Worm (Caenorhabditis elegans): ENCODE data around the gene aldo-1.

The aldo-1 gene

ce11 chrIII:13561233-13561632 is 3.5 kb downstream of the aldo-1 start:
- TF ChIP-seq unc-62 (GFP tag; optimal IDR thresholded peaks at IDR 0.05) (no peak), snpc-4 (tag; optimal IDR thresholded peaks at IDR 0.05) (no peak), sptf-1 (tag; optimal IDR thresholded peaks at IDR 0.05) (no peak), nhr-12 (tag; optimal IDR thresholded peaks at IDR 0.05) (no peak), cnd-1 (tag; optimal IDR thresholded peaks at IDR 0.05) (no peak), drap-1 (GFP tag; optimal IDR thresholded peaks at IDR 0.05) (no peak), lsy-2 (tag; optimal IDR thresholded peaks at IDR 0.05) (no peak), M03D4.4 (tag; optimal IDR thresholded peaks at IDR 0.05) (no peak), pha-4 (tag; optimal IDR thresholded peaks at IDR 0.05) (no peak), flh-1 (GFP tag; optimal IDR thresholded peaks at IDR 0.05) (no peak), elt-3 (tag; optimal IDR thresholded peaks at IDR 0.05) (no peak), mep-1 (tag; optimal IDR thresholded peaks at IDR 0.05) (no peak), ceh-83 (GFP tag; optimal IDR thresholded peaks at IDR 0.05) (no peak), nhr-237 (tag; optimal IDR thresholded peaks at IDR 0.05) (no peak), elt-1 (tag; optimal IDR thresholded peaks at IDR 0.05; ENCODE audit: borderline replicate concordance, insufficient read depth) (no peak), nhr-28 (tag; optimal IDR thresholded peaks at IDR 0.05) (no peak), lin-13 (tag; optimal IDR thresholded peaks at IDR 0.05) (no peak), unc-120 (tag; optimal IDR thresholded peaks at IDR 0.05; ENCODE audit: poor library complexity, severe bottlenecking) (no peak)

ce11 chrIII:13560715-13561114 is 4.0 kb downstream of the aldo-1 start:
- TF ChIP-seq nhr-12 (tag; optimal IDR thresholded peaks at IDR 0.05) (no peak), mls-2 (tag; optimal IDR thresholded peaks at IDR 0.05) (no peak), ham-2 (GFP tag; optimal IDR thresholded peaks at IDR 0.05) (peak; percentile 67), blmp-1 (tag; optimal IDR thresholded peaks at IDR 0.05) (peak; percentile 91), ceh-39 (tag; optimal IDR thresholded peaks at IDR 0.05) (no peak), unc-62 (GFP tag; optimal IDR thresholded peaks at IDR 0.05) (no peak), elt-3 (tag; optimal IDR thresholded peaks at IDR 0.05) (no peak), sem-2 (GFP tag; optimal IDR thresholded peaks at IDR 0.05) (no peak), snpc-4 (tag; optimal IDR thresholded peaks at IDR 0.05) (no peak), cnd-1 (tag; optimal IDR thresholded peaks at IDR 0.05) (no peak), nhr-237 (tag; optimal IDR thresholded peaks at IDR 0.05) (no peak)

ce11 chrIII:13556039-13556438 is 8.7 kb downstream of the aldo-1 start:
- TF ChIP-seq unc-120 (tag; optimal IDR thresholded peaks at IDR 0.05; ENCODE audit: poor library complexity, severe bottlenecking) (no peak), mab-5 (tag; optimal IDR thresholded peaks at IDR 0.05) (no peak), bed-3 (GFP tag; optimal IDR thresholded peaks at IDR 0.05) (no peak), ceh-39 (tag; optimal IDR thresholded peaks at IDR 0.05) (no peak), pha-4 (tag; optimal IDR thresholded peaks at IDR 0.05) (no peak), nhr-237 (tag; optimal IDR thresholded peaks at IDR 0.05) (no peak), flh-1 (GFP tag; optimal IDR thresholded peaks at IDR 0.05) (no peak), mep-1 (tag; optimal IDR thresholded peaks at IDR 0.05) (no peak), tbx-8 (GFP tag; optimal IDR thresholded peaks at IDR 0.05) (no peak), nhr-76 (tag; optimal IDR thresholded peaks at IDR 0.05) (no peak)

- TF ChIP-seq drap-1 (GFP tag; optimal IDR thresholded peaks at IDR 0.05) = no peak
Measured at ce11 chrIII:13555234-13555633, 9.5 kb downstream of the aldo-1 start, which contains the start of gene scav-2. Gene scav-2 (minus strand): TSS chrIII:13555334.

- TF ChIP-seq lin-32 (GFP tag; optimal IDR thresholded peaks at IDR 0.05) (no peak), hlh-1 (tag; optimal IDR thresholded peaks at IDR 0.05) (peak; percentile 56)
Measured at ce11 chrIII:13549960-13550359, 14.8 kb downstream of the aldo-1 start.

ce11 chrIII:13548982-13549381 is 15.8 kb downstream of the aldo-1 start, which contains the start of gene mmad-1:
Gene mmad-1 (minus strand): TSS chrIII:13549005.
- TF ChIP-seq pha-4 (tag; optimal IDR thresholded peaks at IDR 0.05) (no peak), elt-3 (tag; optimal IDR thresholded peaks at IDR 0.05) (no peak), sptf-1 (tag; optimal IDR thresholded peaks at IDR 0.05) (no peak), nhr-237 (tag; optimal IDR thresholded peaks at IDR 0.05) (no peak), sem-2 (GFP tag; optimal IDR thresholded peaks at IDR 0.05) (no peak), mls-2 (tag; optimal IDR thresholded peaks at IDR 0.05) (no peak), ceh-43 (GFP tag; optimal IDR thresholded peaks at IDR 0.05) (no peak), mep-1 (tag; optimal IDR thresholded peaks at IDR 0.05) (no peak), M03D4.4 (tag; optimal IDR thresholded peaks at IDR 0.05) (no peak), cnd-1 (tag; optimal IDR thresholded peaks at IDR 0.05) (no peak), lsy-2 (tag; optimal IDR thresholded peaks at IDR 0.05) (no peak), unc-62 (GFP tag; optimal IDR thresholded peaks at IDR 0.05) (peak; percentile 94), unc-120 (tag; optimal IDR thresholded peaks at IDR 0.05; ENCODE audit: poor library complexity, severe bottlenecking) (peak; percentile 8), nhr-76 (tag; optimal IDR thresholded peaks at IDR 0.05) (no peak), ham-2 (GFP tag; optimal IDR thresholded peaks at IDR 0.05) (no peak), nhr-2 (tag; optimal IDR thresholded peaks at IDR 0.05) (no peak), elt-1 (tag; optimal IDR thresholded peaks at IDR 0.05; ENCODE audit: borderline replicate concordance, insufficient read depth) (no peak), ceh-83 (GFP tag; optimal IDR thresholded peaks at IDR 0.05) (no peak), ztf-11 (tag; optimal IDR thresholded peaks at IDR 0.05) (no peak), unc-39 (tag; optimal IDR thresholded peaks at IDR 0.05) (no peak), ces-1 (GFP tag; optimal IDR thresholded peaks at IDR 0.05) (peak; percentile 29)

Measured in whole organism, mixed stage, embryonic.